Worm (Caenorhabditis elegans) whole organism, young adult: ENCODE measurements around the gene Y47D7A.18.

Experiments used
- B0019.2 ChIP-seq: fragments of 200-800 bp; sonication (Bioruptor generic); conservative IDR thresholded peaks from 2 replicates; pipeline ENCODE4 v1.3.6; 2022; ENCODE audit warnings: missing genetic modification reagents, missing genetic modification characterization, missing compliant biosample characterization
- B0261.1 ChIP-seq: sonication (generic microtip); optimal IDR thresholded peaks from 2 replicates; lab custom pipeline; 2016; ENCODE audit warnings: mild to moderate bottlenecking, missing genetic modification characterization, moderate library complexity, missing compliant biosample characterization
- F57A8.1 ChIP-seq: fragments of 200-800 bp; sonication (Bioruptor generic); optimal IDR thresholded peaks from 2 replicates; lab custom pipeline; 2018; ENCODE audit warnings: mild to moderate bottlenecking, missing genetic modification characterization, moderate library complexity, missing compliant biosample characterization
- F57C9.4 ChIP-seq: sonication (generic microtip); optimal IDR thresholded peaks from 2 replicates; lab custom pipeline; 2017; ENCODE audit warnings: mild to moderate bottlenecking, missing genetic modification characterization, missing compliant biosample characterization
- Y53G8AR.9 ChIP-seq: fragments of 200-800 bp; sonication (Bioruptor generic); conservative IDR thresholded peaks from 2 replicates; pipeline ENCODE4 v1.3.6; 2022; ENCODE audit warnings: missing genetic modification reagents, missing genetic modification characterization, missing compliant biosample characterization
- aptf-2 ChIP-seq: fragments of 200-800 bp; sonication (Bioruptor generic); conservative IDR thresholded peaks from 2 replicates; pipeline ENCODE4 v1.3.6; 2022; ENCODE audit warnings: missing genetic modification reagents, missing genetic modification characterization, missing compliant biosample characterization
- attf-5 ChIP-seq: fragments of 200-800 bp; sonication (Bioruptor generic); optimal IDR thresholded peaks from 2 replicates; lab custom pipeline; 2018; ENCODE audit warnings: mild to moderate bottlenecking, missing genetic modification characterization, missing compliant biosample characterization
- attf-6 ChIP-seq: fragments of 200-800 bp; sonication (Bioruptor generic); IDR thresholded peaks from 2 replicates; pipeline ENCODE4 v1.3.6; 2022; ENCODE audit warnings: missing genetic modification reagents, missing genetic modification characterization, missing compliant biosample characterization
- ccch-3 ChIP-seq: fragments of 200-800 bp; sonication (Bioruptor generic); optimal IDR thresholded peaks from 2 replicates; lab custom pipeline; 2018; ENCODE audit warnings: mild to moderate bottlenecking, missing genetic modification characterization, missing compliant biosample characterization
- cebp-1 ChIP-seq, 2 experiments: fragments of 200-800 bp in 1 of 2; sonication (Bioruptor generic) in 1 of 2; sonication (generic microtip) in 1 of 2; IDR thresholded peaks in 1 of 2; optimal IDR thresholded peaks in 1 of 2; 2 replicates each; pipeline versions ENCODE4 v1.3.6 to Lab custom; 2017 to 2022; ENCODE audit warnings: missing compliant biosample characterization in 2 of 2, missing genetic modification characterization in 2 of 2, mild to moderate bottlenecking in 1 of 2, missing genetic modification reagents in 1 of 2, moderate library complexity in 1 of 2
- cebp-2 ChIP-seq: fragments of 200-800 bp; sonication (Bioruptor generic); IDR thresholded peaks from 2 replicates; pipeline ENCODE4 v1.3.6; 2022; ENCODE audit warnings: missing genetic modification characterization, missing compliant biosample characterization
- ceh-40 ChIP-seq: fragments of 200-800 bp; sonication (Bioruptor generic); IDR thresholded peaks from 2 replicates; pipeline ENCODE4 v1.3.6; 2022; ENCODE audit warnings: missing genetic modification characterization, missing compliant biosample characterization
- ceh-58 ChIP-seq: fragments of 200-800 bp; sonication (Bioruptor generic); IDR thresholded peaks from 2 replicates; pipeline ENCODE4 v1.3.6; 2022; ENCODE audit warnings: missing genetic modification characterization, missing compliant biosample characterization
- ceh-79 ChIP-seq: sonication (generic microtip); optimal IDR thresholded peaks from 2 replicates; lab custom pipeline; 2017; ENCODE audit warnings: mild to moderate bottlenecking, missing genetic modification characterization, missing compliant biosample characterization
- dpl-1 ChIP-seq: fragments of 150-350 bp; optimal IDR thresholded peaks from 2 replicates; lab custom pipeline; 2014; ENCODE audit warnings: missing biosample characterization, missing genetic modification reagents, missing genetic modification characterization
- efl-1 ChIP-seq: fragments of 150-350 bp; optimal IDR thresholded peaks from 2 replicates; lab custom pipeline; 2014; ENCODE audit warnings: missing biosample characterization, missing genetic modification reagents, missing genetic modification characterization
- egl-44 ChIP-seq: fragments of 200-800 bp; sonication (Bioruptor generic); IDR thresholded peaks from 2 replicates; pipeline ENCODE4 v1.3.6; 2022; ENCODE audit warnings: missing genetic modification reagents, missing genetic modification characterization, missing compliant biosample characterization
- fkh-3 ChIP-seq: sonication (generic microtip); optimal IDR thresholded peaks from 2 replicates; lab custom pipeline; 2016; ENCODE audit warnings: mild to moderate bottlenecking, missing genetic modification characterization, missing compliant biosample characterization
- gei-17 ChIP-seq: fragments of 200-800 bp; sonication (Bioruptor generic); optimal IDR thresholded peaks from 2 replicates; lab custom pipeline; 2018; ENCODE audit warnings: mild to moderate bottlenecking, missing genetic modification characterization, missing compliant biosample characterization
- hlh-12 ChIP-seq: sonication (generic microtip); optimal IDR thresholded peaks from 2 replicates; lab custom pipeline; 2016; ENCODE audit warnings: missing genetic modification characterization, missing compliant biosample characterization
- hlh-26 ChIP-seq: fragments of 200-800 bp; sonication (Bioruptor generic); conservative IDR thresholded peaks from 2 replicates; pipeline ENCODE4 v1.3.6; 2022; ENCODE audit warnings: missing genetic modification reagents, missing genetic modification characterization, missing compliant biosample characterization
- lag-1 ChIP-seq: fragments of 200-800 bp; sonication (Bioruptor generic); IDR thresholded peaks from 2 replicates; pipeline ENCODE4 v1.3.6; 2022; ENCODE audit warnings: missing genetic modification reagents, missing genetic modification characterization, missing compliant biosample characterization
- lin-35 ChIP-seq, 3 experiments: fragments of 150-350 bp in 2 of 3; sonication (generic microtip) in 1 of 3; optimal IDR thresholded peaks; 2 replicates each; lab custom pipeline; 2014 to 2018; ENCODE audit warnings: missing biosample characterization in 3 of 3, missing genetic modification characterization in 3 of 3, missing genetic modification reagents in 3 of 3
- lin-40 ChIP-seq: sonication (generic microtip); optimal IDR thresholded peaks from 2 replicates; lab custom pipeline; 2016; ENCODE audit warnings: missing genetic modification characterization, mild to moderate bottlenecking, missing compliant biosample characterization, missing genotype, missing genetic modification reagents
- lin-54 ChIP-seq: fragments of 200-800 bp; sonication (Bioruptor generic); optimal IDR thresholded peaks from 2 replicates; lab custom pipeline; 2018; ENCODE audit warnings: mild to moderate bottlenecking, missing genetic modification characterization, missing compliant biosample characterization
- lir-1 ChIP-seq: fragments of 200-800 bp; sonication (Bioruptor generic); conservative IDR thresholded peaks from 2 replicates; pipeline ENCODE4 v1.3.6; 2022; ENCODE audit warnings: missing genetic modification reagents, missing genetic modification characterization, missing compliant biosample characterization
- lsl-1 ChIP-seq: fragments of 200-800 bp; sonication (Bioruptor generic); optimal IDR thresholded peaks from 2 replicates; lab custom pipeline; 2018; ENCODE audit warnings: mild to moderate bottlenecking, missing genetic modification characterization, moderate library complexity, missing compliant biosample characterization
- lsy-27 ChIP-seq: sonication (generic microtip); optimal IDR thresholded peaks from 2 replicates; lab custom pipeline; 2017; ENCODE audit warnings: missing genetic modification characterization, mild to moderate bottlenecking, missing compliant biosample characterization, antibody characterized with exemption, missing genotype, borderline replicate concordance; ENCODE audit not compliant: insufficient read depth
- madf-10 ChIP-seq: sonication (generic microtip); optimal IDR thresholded peaks from 2 replicates; lab custom pipeline; 2016; ENCODE audit warnings: mild to moderate bottlenecking, missing genetic modification characterization, missing compliant biosample characterization
- madf-6 ChIP-seq: fragments of 200-800 bp; sonication (Bioruptor generic); IDR thresholded peaks from 2 replicates; pipeline ENCODE4 v1.3.6; 2022; ENCODE audit warnings: missing genetic modification reagents, missing genetic modification characterization, missing compliant biosample characterization
- mel-28 ChIP-seq: sonication (generic microtip); optimal IDR thresholded peaks from 2 replicates; lab custom pipeline; 2016; ENCODE audit warnings: borderline replicate concordance, mild to moderate bottlenecking, missing genetic modification characterization, missing compliant biosample characterization
- mes-4 ChIP-seq: sonication (generic microtip); optimal IDR thresholded peaks from 2 replicates; lab custom pipeline; 2016; ENCODE audit warnings: missing genotype, missing genetic modification characterization, missing compliant biosample characterization
- nfya-1 ChIP-seq: sonication (generic microtip); optimal IDR thresholded peaks from 2 replicates; lab custom pipeline; 2017; ENCODE audit warnings: antibody characterized with exemption, missing compliant biosample characterization, missing genetic modification characterization, borderline replicate concordance; ENCODE audit not compliant: insufficient read depth
- nhr-120 ChIP-seq: fragments of 200-800 bp; sonication (Bioruptor generic); IDR thresholded peaks from 2 replicates; pipeline ENCODE4 v1.3.6; 2022; ENCODE audit warnings: missing genetic modification characterization, missing compliant biosample characterization
- nhr-179 ChIP-seq: sonication (generic microtip); optimal IDR thresholded peaks from 2 replicates; lab custom pipeline; 2016; ENCODE audit warnings: mild to moderate bottlenecking, missing genetic modification characterization, missing compliant biosample characterization
- snpc-1.1 ChIP-seq: sonication (generic microtip); optimal IDR thresholded peaks from 2 replicates; lab custom pipeline; 2017; ENCODE audit warnings: missing genetic modification characterization, mild to moderate bottlenecking, missing compliant biosample characterization, antibody characterized with exemption, moderate library complexity, missing genotype, missing genetic modification reagents; ENCODE audit not compliant: insufficient read depth
- snpc-1.3 ChIP-seq: sonication (generic microtip); optimal IDR thresholded peaks from 2 replicates; lab custom pipeline; 2017; ENCODE audit warnings: missing genetic modification characterization, mild to moderate bottlenecking, missing compliant biosample characterization, antibody characterized with exemption, moderate library complexity, missing genotype, missing genetic modification reagents; ENCODE audit not compliant: insufficient read depth
- snpc-4 ChIP-seq, 5 experiments: fragments of 150-350 bp in 1 of 5; sonication (generic microtip) in 4 of 5; optimal IDR thresholded peaks; 2 replicates each; lab custom pipeline; 2014 to 2018; ENCODE audit warnings: missing genetic modification characterization in 5 of 5, missing biosample characterization in 3 of 5, antibody characterized with exemption in 2 of 5, mild to moderate bottlenecking in 2 of 5, missing compliant biosample characterization in 2 of 5, missing genotype in 2 of 5, moderate library complexity in 2 of 5, missing genetic modification reagents in 1 of 5
- unc-62 ChIP-seq: fragments of 150-350 bp; optimal IDR thresholded peaks from 2 replicates; lab custom pipeline; 2014; ENCODE audit warnings: missing biosample characterization, missing genetic modification reagents, missing genetic modification characterization
- xnd-1 ChIP-seq: sonication (generic microtip); optimal IDR thresholded peaks from 2 replicates; lab custom pipeline; 2016; ENCODE audit warnings: missing genotype, missing genetic modification reagents, missing genetic modification characterization, missing compliant biosample characterization
- ztf-18 ChIP-seq: sonication (generic microtip); optimal IDR thresholded peaks from 2 replicates; lab custom pipeline; 2016; ENCODE audit warnings: missing genotype, mild to moderate bottlenecking, missing genetic modification characterization, missing compliant biosample characterization
- ztf-26 ChIP-seq: sonication (generic microtip); optimal IDR thresholded peaks from 2 replicates; lab custom pipeline; 2017; ENCODE audit warnings: missing genetic modification characterization, missing compliant biosample characterization
- ztf-28 ChIP-seq: fragments of 200-800 bp; sonication (Bioruptor generic); IDR thresholded peaks from 2 replicates; pipeline ENCODE4 v1.3.6; 2022; ENCODE audit warnings: missing genetic modification reagents, missing genetic modification characterization, missing compliant biosample characterization
- ztf-6 ChIP-seq: fragments of 200-800 bp; sonication (Bioruptor generic); IDR thresholded peaks from 2 replicates; pipeline ENCODE4 v1.3.6; 2022; ENCODE audit warnings: missing genetic modification reagents, missing genetic modification characterization, missing compliant biosample characterization

Y47D7A.18 gene

ce11 chrV:4416710-4417109 is at the start of gene Y47D7A.18:
TSS of gene Y47D7A.18 (minus strand) at chrV:4416810.
- TF ChIP-seq F57C9.4: no peak
- TF ChIP-seq unc-62 (GFP tag; lab: Kevin White, UChicago): no peak
- TF ChIP-seq fkh-3 (tag; lab: Kevin White, UChicago): no peak
- no peak for TF ChIP-seq dpl-1
- TF ChIP-seq lin-54: no peak
- TF ChIP-seq ztf-28 (GFP tag; lab: Robert Waterston, UW): no peak
- TF ChIP-seq lsl-1: no peak
- no peak for TF ChIP-seq mel-28 (tag; lab: Kevin White, UChicago)
- TF ChIP-seq ceh-79 (tag; lab: Kevin White, UChicago): no peak
- TF ChIP-seq madf-6 (GFP tag; lab: Robert Waterston, UW): no peak
- TF ChIP-seq ceh-40 (GFP tag; lab: Robert Waterston, UW): no peak
- no peak for TF ChIP-seq snpc-1.1 (tag; lab: Kevin White, UChicago)
- TF ChIP-seq nfya-1 (tag; lab: Kevin White, UChicago): no peak
- TF ChIP-seq ztf-26: no peak
- no peak for TF ChIP-seq gei-17 (GFP tag; lab: Kevin White, UChicago)
- TF ChIP-seq ztf-6 (GFP tag; lab: Robert Waterston, UW): no peak
- no peak for TF ChIP-seq xnd-1 (tag; lab: Kevin White, UChicago)
- TF ChIP-seq hlh-26 (GFP tag; lab: Robert Waterston, UW): no peak
- no peak for TF ChIP-seq B0261.1 (tag; lab: Kevin White, UChicago)
- no peak for TF ChIP-seq hlh-12 (tag; lab: Kevin White, UChicago)
- TF ChIP-seq, all 124 proteins: peak for 0

- no peak for TF ChIP-seq mes-4
- no peak for TF ChIP-seq fkh-3 (tag; lab: Kevin White, UChicago)
- no peak for TF ChIP-seq B0019.2
- no peak for TF ChIP-seq gei-17 (GFP tag; lab: Kevin White, UChicago)
- TF ChIP-seq ccch-3 (GFP tag; lab: Kevin White, UChicago): no peak
- TF ChIP-seq ceh-79 (tag; lab: Kevin White, UChicago): no peak
- TF ChIP-seq lag-1 (GFP tag; lab: Robert Waterston, UW): no peak
- TF ChIP-seq ztf-18 (tag; lab: Kevin White, UChicago): no peak
- TF ChIP-seq snpc-1.3 (tag; lab: Kevin White, UChicago): no peak
- TF ChIP-seq ceh-58 (GFP tag; lab: Robert Waterston, UW): no peak
- TF ChIP-seq nhr-179 (tag; lab: Kevin White, UChicago): no peak
- no peak for TF ChIP-seq ztf-26
- TF ChIP-seq lin-35 (GFP tag; optimal IDR thresholded peaks at IDR 0.05; lab: Kevin White, UChicago): no peak
- TF ChIP-seq F57A8.1 (GFP tag; lab: Kevin White, UChicago): no peak
- no peak for TF ChIP-seq lir-1 (GFP tag; lab: Robert Waterston, UW)
- TF ChIP-seq egl-44 (GFP tag; lab: Robert Waterston, UW): no peak
Measured at ce11 chrV:4454634-4455033, 38.0 kb upstream of the Y47D7A.18 start, which contains the start of gene gnrr-5. TSS of gene gnrr-5 (minus strand) at chrV:4454734.

ce11 chrV:4450523-4451089 is 34.0 kb upstream of the Y47D7A.18 start, which contains the start of gene rft-2:
TSS of gene rft-2 (minus strand) at chrV:4450563.
- peak; percentile 91 for TF ChIP-seq lin-54
- peak; percentile 42 for TF ChIP-seq lin-40 (tag; lab: Kevin White, UChicago)
- TF ChIP-seq dpl-1: peak; percentile 87
- no peak for TF ChIP-seq cebp-2 (GFP tag; lab: Robert Waterston, UW)
- TF ChIP-seq efl-1 (GFP tag; lab: Kevin White, UChicago): peak; percentile 79
- TF ChIP-seq lsy-27 (tag; lab: Kevin White, UChicago): no peak
- TF ChIP-seq nhr-120 (GFP tag; lab: Robert Waterston, UW): no peak
- TF ChIP-seq attf-6 (GFP tag; lab: Robert Waterston, UW): no peak
- TF ChIP-seq attf-5 (GFP tag; lab: Kevin White, UChicago): peak; percentile 25
- peak; percentile 20 for TF ChIP-seq snpc-1.1 (tag; lab: Kevin White, UChicago)
- no peak for TF ChIP-seq snpc-4 (GFP tag; optimal IDR thresholded peaks at IDR 0.05; lab: Kevin White, UChicago)
- no peak for TF ChIP-seq snpc-4 (tag; optimal IDR thresholded peaks at IDR 0.05; lab: Kevin White, UChicago)
- no peak for TF ChIP-seq Y53G8AR.9
- no peak for TF ChIP-seq cebp-1 (GFP tag; IDR thresholded peaks at IDR 0.05; lab: Robert Waterston, UW)
- TF ChIP-seq cebp-1 (tag; optimal IDR thresholded peaks at IDR 0.05; lab: Kevin White, UChicago): peak; percentile 71
- TF ChIP-seq madf-10 (tag; lab: Kevin White, UChicago): no peak
- TF ChIP-seq aptf-2 (GFP tag; lab: Robert Waterston, UW): no peak
